Worm (Caenorhabditis elegans) whole organism, mixed stage, embryonic: Measurements from ENCODE around the gene T21B6.3.

Experiments used
- M03D4.4 ChIP-seq: sonication (generic microtip); optimal IDR thresholded peaks from 2 replicates; lab custom pipeline; 2017; ENCODE audit warnings: mild to moderate bottlenecking, missing genetic modification characterization, missing compliant biosample characterization
- blmp-1 ChIP-seq: fragments of 150-350 bp; optimal IDR thresholded peaks from 2 replicates; lab custom pipeline; 2014; ENCODE audit warnings: missing biosample characterization, missing genetic modification characterization
- ceh-39 ChIP-seq: fragments of 150-350 bp; optimal IDR thresholded peaks from 2 replicates; lab custom pipeline; 2014; ENCODE audit warnings: missing biosample characterization, missing genetic modification characterization
- ceh-43 ChIP-seq: fragments of 200-800 bp; sonication (Bioruptor generic); optimal IDR thresholded peaks from 2 replicates; lab custom pipeline; 2018; ENCODE audit warnings: mild to moderate bottlenecking, missing genetic modification characterization, moderate library complexity, missing compliant biosample characterization
- ces-1 ChIP-seq: fragments of 150-350 bp; optimal IDR thresholded peaks from 2 replicates; lab custom pipeline; 2014; ENCODE audit warnings: missing biosample characterization, missing genetic modification reagents, missing genetic modification characterization
- cnd-1 ChIP-seq: fragments of 200-800 bp; sonication (Bioruptor generic); optimal IDR thresholded peaks from 2 replicates; lab custom pipeline; 2018; ENCODE audit warnings: mild to moderate bottlenecking, missing genetic modification characterization, missing compliant biosample characterization
- drap-1 ChIP-seq: fragments of 200-800 bp; sonication (Bioruptor generic); optimal IDR thresholded peaks from 3 replicates; lab custom pipeline; 2018; ENCODE audit warnings: mild to moderate bottlenecking, missing genetic modification characterization, missing compliant biosample characterization
- elt-3 ChIP-seq: fragments of 150-350 bp; optimal IDR thresholded peaks from 2 replicates; lab custom pipeline; 2014; ENCODE audit warnings: missing biosample characterization, missing genetic modification characterization
- ham-2 ChIP-seq: fragments of 200-800 bp; sonication (Bioruptor generic); optimal IDR thresholded peaks from 2 replicates; lab custom pipeline; 2018; ENCODE audit warnings: mild to moderate bottlenecking, missing genetic modification characterization, missing compliant biosample characterization
- hlh-1 ChIP-seq: fragments of 150-350 bp; optimal IDR thresholded peaks from 2 replicates; lab custom pipeline; 2014; ENCODE audit warnings: missing biosample characterization, missing genetic modification reagents, missing genetic modification characterization
- lin-13 ChIP-seq: fragments of 150-350 bp; optimal IDR thresholded peaks from 2 replicates; lab custom pipeline; 2014; ENCODE audit warnings: missing biosample characterization, missing genetic modification characterization
- lin-32 ChIP-seq: fragments of 200-800 bp; sonication (Bioruptor generic); optimal IDR thresholded peaks from 2 replicates; lab custom pipeline; 2018; ENCODE audit warnings: mild to moderate bottlenecking, missing genetic modification characterization, missing compliant biosample characterization
- mab-5 ChIP-seq: fragments of 150-350 bp; optimal IDR thresholded peaks from 2 replicates; lab custom pipeline; 2014; ENCODE audit warnings: missing biosample characterization, missing genetic modification characterization
- mep-1 ChIP-seq: fragments of 150-350 bp; optimal IDR thresholded peaks from 2 replicates; lab custom pipeline; 2017; ENCODE audit warnings: missing biosample characterization, missing genetic modification reagents, missing genetic modification characterization, inconsistent platforms
- mls-2 ChIP-seq: sonication (generic microtip); optimal IDR thresholded peaks from 2 replicates; lab custom pipeline; 2016; ENCODE audit warnings: mild to moderate bottlenecking, missing genetic modification characterization, moderate library complexity, missing compliant biosample characterization
- nhr-12 ChIP-seq: fragments of 150-350 bp; optimal IDR thresholded peaks from 2 replicates; lab custom pipeline; 2014; ENCODE audit warnings: missing biosample characterization, missing genetic modification characterization
- nhr-237 ChIP-seq: fragments of 150-350 bp; optimal IDR thresholded peaks from 2 replicates; lab custom pipeline; 2014; ENCODE audit warnings: missing biosample characterization, missing genetic modification characterization
- nhr-28 ChIP-seq: fragments of 150-350 bp; optimal IDR thresholded peaks from 2 replicates; lab custom pipeline; 2014; ENCODE audit warnings: missing biosample characterization, missing genetic modification characterization
- nhr-76 ChIP-seq: sonication (generic microtip); optimal IDR thresholded peaks from 2 replicates; lab custom pipeline; 2017; ENCODE audit warnings: missing biosample characterization, missing genetic modification characterization
- pha-4 ChIP-seq: fragments of 150-350 bp; optimal IDR thresholded peaks from 2 replicates; lab custom pipeline; 2018; ENCODE audit warnings: missing biosample characterization, missing genetic modification reagents, missing genetic modification characterization
- sem-2 ChIP-seq: fragments of 200-800 bp; sonication (Bioruptor generic); optimal IDR thresholded peaks from 2 replicates; lab custom pipeline; 2018; ENCODE audit warnings: mild to moderate bottlenecking, missing genetic modification characterization, missing compliant biosample characterization
- snpc-4 ChIP-seq: fragments of 150-350 bp; optimal IDR thresholded peaks from 2 replicates; lab custom pipeline; 2014; ENCODE audit warnings: missing biosample characterization, missing genetic modification characterization
- sptf-1 ChIP-seq: sonication (generic microtip); optimal IDR thresholded peaks from 2 replicates; lab custom pipeline; 2017; ENCODE audit warnings: mild to moderate bottlenecking, missing genetic modification characterization, moderate library complexity, missing compliant biosample characterization
- tbx-8 ChIP-seq: fragments of 200-800 bp; sonication (Bioruptor generic); optimal IDR thresholded peaks from 2 replicates; lab custom pipeline; 2018; ENCODE audit warnings: mild to moderate bottlenecking, missing genetic modification characterization, moderate library complexity, missing compliant biosample characterization
- unc-120 ChIP-seq: sonication (generic microtip); optimal IDR thresholded peaks from 2 replicates; lab custom pipeline; 2017; ENCODE audit warnings: missing genetic modification characterization, missing compliant biosample characterization; ENCODE audit not compliant: poor library complexity, severe bottlenecking
- unc-39 ChIP-seq: fragments of 150-350 bp; optimal IDR thresholded peaks from 2 replicates; lab custom pipeline; 2014; ENCODE audit warnings: missing biosample characterization, missing genetic modification characterization

The T21B6.3 gene

DNA sequence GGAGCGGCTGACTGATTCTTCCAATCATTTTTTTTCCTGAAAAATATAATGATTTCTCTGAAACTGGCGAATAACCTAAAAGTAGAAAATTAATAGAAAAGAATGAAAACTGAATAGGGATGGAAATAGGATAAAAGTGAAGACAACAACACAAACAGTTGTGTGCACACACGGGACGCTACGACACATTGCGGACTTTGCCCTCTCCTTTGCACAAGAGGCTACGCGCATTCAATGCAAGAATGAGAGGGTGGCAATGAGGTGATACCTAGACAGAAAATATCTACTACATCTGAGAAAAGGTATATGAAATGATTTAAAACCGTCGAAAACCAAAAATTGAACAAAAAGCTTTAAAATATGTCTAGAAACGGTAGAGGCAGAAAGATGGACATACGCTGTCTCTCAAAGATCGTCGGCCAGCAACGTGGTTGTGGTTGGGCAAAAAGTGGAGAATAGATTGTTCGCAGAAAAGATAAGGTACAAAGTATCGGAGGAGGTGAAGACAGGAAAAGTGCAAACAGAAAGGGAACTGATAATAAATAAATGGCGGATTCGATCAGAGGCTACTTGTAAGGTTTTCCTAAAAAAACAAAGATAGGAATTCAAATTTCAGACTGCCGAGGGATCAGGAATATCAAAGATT lies 48.5 kb downstream of the T21B6.3 start, which contains the start of gene suca-1:
Gene suca-1 (minus strand): TSS at position 36 of the 646 bp plus-strand sequence.
- TF ChIP-seq mab-5 (no peak), mep-1 (peak; percentile 57), nhr-76 (tag; lab: Kevin White, UChicago) (no peak), pha-4 (tag; lab: Kevin White, UChicago) (peak; percentile 32), drap-1 (GFP tag; lab: Kevin White, UChicago) (peak; percentile 54), ham-2 (no peak), tbx-8 (GFP tag; lab: Kevin White, UChicago) (no peak), lin-32 (GFP tag; lab: Kevin White, UChicago) (no peak), ceh-43 (no peak), nhr-12 (tag; lab: Kevin White, UChicago) (no peak), blmp-1 (tag; lab: Kevin White, UChicago) (no peak), nhr-28 (tag; lab: Kevin White, UChicago) (no peak), M03D4.4 (tag; lab: Kevin White, UChicago) (peak; percentile 35), cnd-1 (tag; lab: Kevin White, UChicago) (peak; percentile 55), sem-2 (no peak), ceh-39 (tag; lab: Kevin White, UChicago) (no peak), unc-120 (peak; percentile 14), snpc-4 (tag; lab: Kevin White, UChicago) (no peak), sptf-1 (tag; lab: Kevin White, UChicago) (peak; percentile 70), unc-39 (no peak), lin-13 (tag; lab: Kevin White, UChicago) (peak; percentile 49), nhr-237 (tag; lab: Kevin White, UChicago) (peak; percentile 17), ces-1 (no peak), hlh-1 (tag; lab: Kevin White, UChicago) (peak; percentile 69), mls-2 (tag; lab: Kevin White, UChicago) (no peak), elt-3 (tag; lab: Kevin White, UChicago) (no peak)

ce11 chrX:10896498-10896897 lies 52.3 kb downstream of the T21B6.3 start, which contains the start of gene haly-1:
haly-1 (minus strand) TSS chrX:10896598.
- TF ChIP-seq unc-120 (no peak), sem-2 (no peak), pha-4 (tag; lab: Kevin White, UChicago) (no peak), ceh-39 (tag; lab: Kevin White, UChicago) (no peak)
- TF ChIP-seq, all 35 proteins: peak for 0
